2 worm cellular contexts compared by ENCODE assay signal in the genomic region with DNA sequence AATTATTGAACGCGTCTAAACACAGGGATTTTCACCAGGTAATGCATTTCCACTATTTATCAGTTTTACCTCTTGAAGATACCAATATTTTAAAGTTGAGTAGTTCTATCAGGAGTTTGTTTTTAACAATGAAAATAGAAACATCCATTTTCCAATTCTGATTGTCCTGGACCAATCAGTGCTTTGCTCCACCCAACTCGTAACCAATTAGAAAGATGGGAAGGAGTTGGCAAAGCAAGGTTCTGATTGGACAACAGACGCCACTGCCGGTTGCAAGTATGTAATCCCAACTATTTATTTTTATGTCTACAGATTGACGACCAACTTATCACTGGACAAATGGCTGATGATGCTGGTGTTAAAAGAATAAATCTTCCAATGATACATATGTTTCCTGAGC.
TF ChIP-seq lines count a peak whose summit lies in the region.

No protein-coding gene starts in this region.

TF ChIP-seq in whole organism, L3 larva, 47 proteins besides CTCF, POLR2A, EP300 and RAD21:
- TF ChIP-seq sea-2 (GFP tag; optimal IDR thresholded peaks at IDR 0.05; lab: Kevin White, UChicago): no peak
- no peak for TF ChIP-seq nhr-76 (tag; optimal IDR thresholded peaks at IDR 0.05; lab: Kevin White, UChicago)
- peak; percentile 58 for TF ChIP-seq nfya-1 (tag; optimal IDR thresholded peaks at IDR 0.05; lab: Kevin White, UChicago; ENCODE audit: insufficient read depth)
- TF ChIP-seq ceh-28 (tag; optimal IDR thresholded peaks at IDR 0.05; lab: Kevin White, UChicago): no peak
- TF ChIP-seq fos-1 (tag; optimal IDR thresholded peaks at IDR 0.05; lab: Kevin White, UChicago): no peak
TF ChIP-seq in whole organism, L3 larva: peak in this region for 1.

TF ChIP-seq in whole organism, late embryonic, 69 proteins besides CTCF, POLR2A, EP300 and RAD21:
- TF ChIP-seq K02D7.2 (tag; optimal IDR thresholded peaks at IDR 0.05; lab: Kevin White, UChicago) (no peak), unc-55 (GFP tag; optimal IDR thresholded peaks at IDR 0.05; lab: Kevin White, UChicago) (no peak), sox-2 (GFP tag; IDR thresholded peaks at IDR 0.05; lab: Robert Waterston, UW) (no peak), nfya-1 (tag; optimal IDR thresholded peaks at IDR 0.05; lab: Kevin White, UChicago) (peak; percentile 69)

Comparison
In these comparisons a context has a peak if more than half of its experiments do, and no peak if none do; other contexts are left out.
1. Of the 9 proteins assayed by ChIP-seq in both whole organism, late embryonic and whole organism, L3 larva: peak only in whole organism, late embryonic: none; only in whole organism, L3 larva: none; in both: nfya-1; in neither: 8.